Worm (Caenorhabditis elegans) whole organism, L4/young adult: ENCODE results near the gene C44B7.5.

ENCODE experiments used
- W03F9.2 ChIP-seq: fragments of 150-350 bp; optimal IDR thresholded peaks from 2 replicates; lab custom pipeline; 2014; ENCODE audit warnings: missing biosample characterization, missing genetic modification characterization
- him-1 ChIP-seq: sonication (generic microtip); optimal IDR thresholded peaks from 2 replicates; lab custom pipeline; 2016; ENCODE audit warnings: missing genotype, missing genetic modification reagents, missing genetic modification characterization, missing compliant biosample characterization

DNA sequence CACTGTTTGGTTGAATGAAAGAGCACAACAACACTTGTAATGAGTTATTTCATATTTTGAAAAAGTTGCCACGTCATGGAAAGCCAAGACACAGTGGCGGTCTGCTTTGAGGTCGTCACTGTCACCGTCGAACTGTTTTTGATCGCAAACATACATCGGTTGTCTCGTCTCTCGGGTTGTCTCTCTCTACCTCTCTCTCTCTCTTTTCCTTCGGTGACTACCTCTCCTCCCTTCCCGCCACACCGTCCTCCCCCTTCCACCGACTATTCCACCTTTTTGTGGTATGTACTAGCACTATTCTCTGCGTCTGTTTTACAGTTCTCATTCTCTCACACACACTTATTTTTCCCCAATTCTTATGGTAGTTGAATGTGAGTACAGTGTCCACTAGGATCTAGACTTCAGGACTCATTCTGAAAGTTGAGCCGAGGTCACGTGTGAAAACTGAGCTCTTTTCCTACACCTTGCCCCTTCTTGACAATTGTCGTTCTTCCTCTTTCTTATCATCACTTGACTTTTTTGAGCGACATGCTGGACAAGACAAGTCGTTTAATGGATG lies 38.5 kb downstream of the C44B7.5 start:
- TF ChIP-seq W03F9.2, result no peak
- no peak for TF ChIP-seq him-1 (tag; lab: Kevin White, UChicago)
